Fruit fly (Drosophila melanogaster) S2 (cell line): ENCODE results near the gene Ets96B.

Source experiments
- CG8478 ChIP-seq: fragments of >200 bp; optimal IDR thresholded peaks from 2 replicates; lab custom pipeline; 2018
- CTCF ChIP-seq, 2 experiments: fragments of >200 bp; optimal IDR thresholded peaks; 2 replicates each; lab custom pipeline; 2018

- TF ChIP-seq CTCF (optimal IDR thresholded peaks at IDR 0.05; lab: Kevin White, UChicago), result no peak
- no peak for TF ChIP-seq CG8478
Observed at dm6 chr3R:24787734-24788133, at the start of gene Ets96B.
